Fruit fly (Drosophila melanogaster): Measurements from ENCODE around the gene Ald2.

Ald2 gene

dm6 chr3R:26456577-26456976 lies 42.7 kb downstream of the Ald2 start, which contains the start of gene CG14237:
Gene CG14237 (plus strand): TSS chr3R:26456877.
- TF ChIP-seq CG4318 (GFP tag; optimal IDR thresholded peaks at IDR 0.05) (no peak), Eip75B (GFP tag; optimal IDR thresholded peaks at IDR 0.05) (no peak)

- TF ChIP-seq Sox102F (GFP tag; optimal IDR thresholded peaks at IDR 0.05) (no peak), Gug (GFP tag; IDR thresholded peaks at IDR 0.05) (no peak), CG7368 (GFP tag; optimal IDR thresholded peaks at IDR 0.05) (no peak), Met (GFP tag; optimal IDR thresholded peaks at IDR 0.05) (no peak), CG8632 (GFP tag; optimal IDR thresholded peaks at IDR 0.05) (no peak), Eip75B (GFP tag; optimal IDR thresholded peaks at IDR 0.05) (no peak), fkh (GFP tag; optimal IDR thresholded peaks at IDR 0.05) (no peak), CG10631 (GFP tag; optimal IDR thresholded peaks at IDR 0.05) (no peak), CG16779 (tag; optimal IDR thresholded peaks at IDR 0.05) (no peak), acj6 (GFP tag; optimal IDR thresholded peaks at IDR 0.05) (no peak), CG8119 (GFP tag; IDR thresholded peaks at IDR 0.05) (no peak), Sox15 (GFP tag; optimal IDR thresholded peaks at IDR 0.05) (no peak)
Measured at dm6 chr3R:26457949-26458348, 44.1 kb downstream of the Ald2 start, which contains the start of gene CG14238. Gene CG14238 (plus strand): TSS chr3R:26458249.

dm6 chr3R:26461226-26461805 lies 47.4 kb downstream of the Ald2 start, which contains the start of gene CG5455:
Gene CG5455 (plus strand): TSS chr3R:26461527.
- TF ChIP-seq Sox14 (GFP tag; optimal IDR thresholded peaks at IDR 0.05), result peak; percentile 66
- TF ChIP-seq CG3032 (tag; optimal IDR thresholded peaks at IDR 0.05), result no peak
- TF ChIP-seq lz (GFP tag; optimal IDR thresholded peaks at IDR 0.05), result no peak
- no peak for TF ChIP-seq CG6792 (GFP tag; optimal IDR thresholded peaks at IDR 0.05)
- peak; percentile 95 for TF ChIP-seq CG6854 (GFP tag; optimal IDR thresholded peaks at IDR 0.05)
- peak; percentile 76 for TF ChIP-seq CG9139 (GFP tag; optimal IDR thresholded peaks at IDR 0.05)
- no peak for TF ChIP-seq achi (GFP tag; optimal IDR thresholded peaks at IDR 0.05)
- peak; percentile 23 for TF ChIP-seq CG6808 (GFP tag; optimal IDR thresholded peaks at IDR 0.05)
- TF ChIP-seq dac (GFP tag; optimal IDR thresholded peaks at IDR 0.05), result peak; percentile 19
- TF ChIP-seq net (GFP tag; optimal IDR thresholded peaks at IDR 0.05), result peak; percentile 77
- peak; percentile 24; the same call in 1 of the 2 replicates for TF ChIP-seq Gug (GFP tag; IDR thresholded peaks at IDR 0.05)
- TF ChIP-seq fd85E (GFP tag; optimal IDR thresholded peaks at IDR 0.05), result peak; percentile 48
- no peak for TF ChIP-seq CG8319 (GFP tag; optimal IDR thresholded peaks at IDR 0.05)
- peak; percentile 72 for TF ChIP-seq dsx (GFP tag; optimal IDR thresholded peaks at IDR 0.05; ENCODE audit: poor library complexity, severe bottlenecking)
- no peak for TF ChIP-seq CG11902 (GFP tag; optimal IDR thresholded peaks at IDR 0.05)
- peak; percentile 16 for TF ChIP-seq Blimp-1 (GFP tag; optimal IDR thresholded peaks at IDR 0.05)
- no peak for TF ChIP-seq CG4318 (GFP tag; optimal IDR thresholded peaks at IDR 0.05)
- TF ChIP-seq CG15336 (GFP tag; IDR thresholded peaks at IDR 0.05), result peak; percentile 56; the same call in 1 of the 2 replicates
- peak; percentile 61 for TF ChIP-seq CG3919 (GFP tag; optimal IDR thresholded peaks at IDR 0.05)
- no peak for TF ChIP-seq Smox (GFP tag; optimal IDR thresholded peaks at IDR 0.05)
- TF ChIP-seq CG6163 (GFP tag; IDR thresholded peaks at IDR 0.05), result peak; percentile 75
- TF ChIP-seq spab (GFP tag; optimal IDR thresholded peaks at IDR 0.05), result no peak
- peak in 1 of 2 experiments; percentile 2 for TF ChIP-seq salr (GFP tag; optimal IDR thresholded peaks at IDR 0.05)
- TF ChIP-seq CG32006 (GFP tag; optimal IDR thresholded peaks at IDR 0.05), result peak; percentile 20
- peak; percentile 28 for TF ChIP-seq Ets96B (tag; optimal IDR thresholded peaks at IDR 0.05)
- no peak for TF ChIP-seq CG8632 (GFP tag; optimal IDR thresholded peaks at IDR 0.05)
- TF ChIP-seq Hr38 (GFP tag; optimal IDR thresholded peaks at IDR 0.05), result no peak
- peak; percentile 65 for TF ChIP-seq svp (GFP tag)
- TF ChIP-seq pdm3 (GFP tag; optimal IDR thresholded peaks at IDR 0.05), result no peak
- TF ChIP-seq Sox15 (GFP tag; optimal IDR thresholded peaks at IDR 0.05), result no peak
- TF ChIP-seq Eip93F (GFP tag; optimal IDR thresholded peaks at IDR 0.05), result no peak
- no peak for TF ChIP-seq Hr4 (GFP tag; optimal IDR thresholded peaks at IDR 0.05)
- no peak for TF ChIP-seq Hr39 (GFP tag; optimal IDR thresholded peaks at IDR 0.05)
- TF ChIP-seq CG34406 (GFP tag; optimal IDR thresholded peaks at IDR 0.05), result peak; percentile 5
- peak; percentile 10 for TF ChIP-seq CG10631 (GFP tag; optimal IDR thresholded peaks at IDR 0.05)
- TF ChIP-seq CG6276 (GFP tag; optimal IDR thresholded peaks at IDR 0.05), result no peak
- TF ChIP-seq CG1621 (tag; optimal IDR thresholded peaks at IDR 0.05), result peak; percentile 47
- peak; percentile 74 for TF ChIP-seq vri (GFP tag; optimal IDR thresholded peaks at IDR 0.05)
- TF ChIP-seq CG11294 (GFP tag; IDR thresholded peaks at IDR 0.05), result peak; percentile 40; the same call in 1 of the 2 replicates
